Worm (Caenorhabditis elegans) whole organism, young adult: ENCODE data around the gene D1069.3.

ENCODE experiments used
- B0019.2 ChIP-seq: fragments of 200-800 bp; sonication (Bioruptor generic); conservative IDR thresholded peaks from 2 replicates; pipeline ENCODE4 v1.3.6; 2022; ENCODE audit warnings: missing genetic modification reagents, missing genetic modification characterization, missing compliant biosample characterization
- C06A6.2 ChIP-seq: fragments of 200-800 bp; sonication (Bioruptor generic); conservative IDR thresholded peaks from 2 replicates; pipeline ENCODE4 v1.3.6; 2022; ENCODE audit warnings: missing genetic modification characterization, missing compliant biosample characterization
- C17E4.6 ChIP-seq: fragments of 200-800 bp; sonication (Bioruptor generic); IDR thresholded peaks from 2 replicates; pipeline ENCODE4 v1.3.6; 2022; ENCODE audit warnings: missing genetic modification reagents, missing genetic modification characterization, missing compliant biosample characterization
- F10E7.11 ChIP-seq: sonication (generic microtip); optimal IDR thresholded peaks from 2 replicates; lab custom pipeline; 2017; ENCODE audit warnings: mild to moderate bottlenecking, missing genetic modification characterization, moderate library complexity, missing compliant biosample characterization
- F23B12.7 ChIP-seq: sonication (generic microtip); optimal IDR thresholded peaks from 2 replicates; lab custom pipeline; 2017; ENCODE audit warnings: missing genetic modification characterization, mild to moderate bottlenecking, missing compliant biosample characterization, antibody characterized with exemption, moderate library complexity; ENCODE audit not compliant: insufficient read depth
- K11D2.4 ChIP-seq: fragments of 200-800 bp; sonication (Bioruptor generic); IDR thresholded peaks from 2 replicates; pipeline ENCODE4 v1.3.6; 2022; ENCODE audit warnings: missing genetic modification reagents, missing genetic modification characterization, missing compliant biosample characterization
- K12H6.12 ChIP-seq: fragments of 200-800 bp; sonication (Bioruptor generic); optimal IDR thresholded peaks from 2 replicates; lab custom pipeline; 2018; ENCODE audit warnings: mild to moderate bottlenecking, missing genetic modification characterization, missing compliant biosample characterization
- T26A5.8 ChIP-seq: sonication (generic microtip); optimal IDR thresholded peaks from 2 replicates; lab custom pipeline; 2016; ENCODE audit warnings: missing genetic modification characterization, missing compliant biosample characterization
- Y53F4B.3 ChIP-seq: fragments of 200-800 bp; sonication (Bioruptor generic); IDR thresholded peaks from 2 replicates; pipeline ENCODE4 v1.3.6; 2022; ENCODE audit warnings: missing genetic modification reagents, missing genetic modification characterization, missing compliant biosample characterization
- Y53G8AR.9 ChIP-seq: fragments of 200-800 bp; sonication (Bioruptor generic); conservative IDR thresholded peaks from 2 replicates; pipeline ENCODE4 v1.3.6; 2022; ENCODE audit warnings: missing genetic modification reagents, missing genetic modification characterization, missing compliant biosample characterization
- Y79H2A.3 ChIP-seq: fragments of 200-800 bp; sonication (Bioruptor generic); conservative IDR thresholded peaks from 2 replicates; pipeline ENCODE4 v1.3.6; 2022; ENCODE audit warnings: missing genetic modification reagents, missing genetic modification characterization, missing compliant biosample characterization
- attf-3 ChIP-seq: fragments of 200-800 bp; sonication (Bioruptor generic); conservative IDR thresholded peaks from 2 replicates; pipeline ENCODE4 v1.3.6; 2022; ENCODE audit warnings: missing genetic modification reagents, missing genetic modification characterization, missing compliant biosample characterization
- attf-6 ChIP-seq: fragments of 200-800 bp; sonication (Bioruptor generic); IDR thresholded peaks from 2 replicates; pipeline ENCODE4 v1.3.6; 2022; ENCODE audit warnings: missing genetic modification reagents, missing genetic modification characterization, missing compliant biosample characterization
- bed-2 ChIP-seq: fragments of 200-800 bp; sonication (Bioruptor generic); IDR thresholded peaks from 2 replicates; pipeline ENCODE4 v1.3.6; 2022; ENCODE audit warnings: missing genetic modification reagents, missing genetic modification characterization, missing compliant biosample characterization
- cebp-1 ChIP-seq, 2 experiments: fragments of 200-800 bp in 1 of 2; sonication (Bioruptor generic) in 1 of 2; sonication (generic microtip) in 1 of 2; IDR thresholded peaks in 1 of 2; optimal IDR thresholded peaks in 1 of 2; 2 replicates each; pipeline versions ENCODE4 v1.3.6 to Lab custom; 2017 to 2022; ENCODE audit warnings: missing compliant biosample characterization in 2 of 2, missing genetic modification characterization in 2 of 2, mild to moderate bottlenecking in 1 of 2, missing genetic modification reagents in 1 of 2, moderate library complexity in 1 of 2
- ceh-91 ChIP-seq: fragments of 200-800 bp; sonication (Bioruptor generic); IDR thresholded peaks from 2 replicates; pipeline ENCODE4 v1.3.6; 2022; ENCODE audit warnings: missing genetic modification reagents, missing genetic modification characterization, missing compliant biosample characterization
- dox-1 ChIP-seq: fragments of 200-800 bp; sonication (Bioruptor generic); IDR thresholded peaks from 2 replicates; pipeline ENCODE4 v1.3.6; 2022; ENCODE audit warnings: missing genetic modification reagents, missing genetic modification characterization, missing compliant biosample characterization
- dpl-1 ChIP-seq: fragments of 150-350 bp; optimal IDR thresholded peaks from 2 replicates; lab custom pipeline; 2014; ENCODE audit warnings: missing biosample characterization, missing genetic modification reagents, missing genetic modification characterization
- ekl-4 ChIP-seq: fragments of 200-800 bp; sonication (Bioruptor generic); IDR thresholded peaks from 2 replicates; pipeline ENCODE4 v1.3.6; 2022; ENCODE audit warnings: missing genetic modification reagents, missing genetic modification characterization, missing compliant biosample characterization
- ets-4 ChIP-seq: fragments of 200-800 bp; sonication (Bioruptor generic); optimal IDR thresholded peaks from 2 replicates; lab custom pipeline; 2018; ENCODE audit warnings: mild to moderate bottlenecking, missing genetic modification characterization, missing compliant biosample characterization
- him-1 ChIP-seq: sonication (generic microtip); optimal IDR thresholded peaks from 2 replicates; lab custom pipeline; 2016; ENCODE audit warnings: missing genotype, missing genetic modification reagents, missing genetic modification characterization, missing compliant biosample characterization
- hlh-26 ChIP-seq: fragments of 200-800 bp; sonication (Bioruptor generic); conservative IDR thresholded peaks from 2 replicates; pipeline ENCODE4 v1.3.6; 2022; ENCODE audit warnings: missing genetic modification reagents, missing genetic modification characterization, missing compliant biosample characterization
- hrde-1 ChIP-seq: sonication (generic microtip); optimal IDR thresholded peaks from 2 replicates; lab custom pipeline; 2016; ENCODE audit warnings: missing genetic modification characterization, mild to moderate bottlenecking, missing compliant biosample characterization, moderate library complexity, missing genotype, missing genetic modification reagents, borderline replicate concordance
- hsf-1 ChIP-seq: fragments of 200-800 bp; sonication (Bioruptor generic); IDR thresholded peaks from 2 replicates; pipeline ENCODE4 v1.3.6; 2022; ENCODE audit warnings: missing genetic modification reagents, missing genetic modification characterization, missing compliant biosample characterization
- let-526 ChIP-seq: fragments of 200-800 bp; sonication (Bioruptor generic); IDR thresholded peaks from 2 replicates; pipeline ENCODE4 v1.3.6; 2022; ENCODE audit warnings: missing genetic modification reagents, missing genetic modification characterization, missing compliant biosample characterization
- lir-1 ChIP-seq: fragments of 200-800 bp; sonication (Bioruptor generic); conservative IDR thresholded peaks from 2 replicates; pipeline ENCODE4 v1.3.6; 2022; ENCODE audit warnings: missing genetic modification reagents, missing genetic modification characterization, missing compliant biosample characterization
- madf-3 ChIP-seq: fragments of 200-800 bp; sonication (Bioruptor generic); IDR thresholded peaks from 2 replicates; pipeline ENCODE4 v1.3.6; 2022; ENCODE audit warnings: missing genetic modification reagents, missing genetic modification characterization, missing compliant biosample characterization
- mcd-1 ChIP-seq: fragments of 200-800 bp; sonication (Bioruptor generic); IDR thresholded peaks from 2 replicates; pipeline ENCODE4 v1.3.6; 2022; ENCODE audit warnings: missing genetic modification reagents, missing genetic modification characterization, missing compliant biosample characterization
- mes-4 ChIP-seq: sonication (generic microtip); optimal IDR thresholded peaks from 2 replicates; lab custom pipeline; 2016; ENCODE audit warnings: missing genotype, missing genetic modification characterization, missing compliant biosample characterization
- mxl-1 ChIP-seq: sonication (generic microtip); optimal IDR thresholded peaks from 2 replicates; lab custom pipeline; 2016; ENCODE audit warnings: missing genetic modification characterization, missing compliant biosample characterization
- nfyb-1 ChIP-seq: fragments of 200-800 bp; sonication (Bioruptor generic); IDR thresholded peaks from 2 replicates; pipeline ENCODE4 v1.3.6; 2022; ENCODE audit warnings: missing genetic modification reagents, missing genetic modification characterization, missing compliant biosample characterization
- nhr-179 ChIP-seq: sonication (generic microtip); optimal IDR thresholded peaks from 2 replicates; lab custom pipeline; 2016; ENCODE audit warnings: mild to moderate bottlenecking, missing genetic modification characterization, missing compliant biosample characterization
- nhr-90 ChIP-seq: sonication (generic microtip); optimal IDR thresholded peaks from 2 replicates; lab custom pipeline; 2016; ENCODE audit warnings: missing genotype, mild to moderate bottlenecking, missing genetic modification characterization, missing compliant biosample characterization
- rcor-1 ChIP-seq: fragments of 200-800 bp; sonication (Bioruptor generic); IDR thresholded peaks from 2 replicates; pipeline ENCODE4 v1.3.6; 2022; ENCODE audit warnings: missing genetic modification reagents, missing genetic modification characterization, missing compliant biosample characterization
- rpc-1 ChIP-seq, 2 experiments: fragments of 150-350 bp in 1 of 2; sonication (generic microtip) in 1 of 2; optimal IDR thresholded peaks; 2 replicates each; lab custom pipeline; 2014 to 2018; ENCODE audit warnings: missing biosample characterization in 1 of 2, missing genetic modification characterization in 1 of 2, missing genetic modification reagents in 1 of 2, missing genotype in 1 of 2
- snpc-1.1 ChIP-seq: sonication (generic microtip); optimal IDR thresholded peaks from 2 replicates; lab custom pipeline; 2017; ENCODE audit warnings: missing genetic modification characterization, mild to moderate bottlenecking, missing compliant biosample characterization, antibody characterized with exemption, moderate library complexity, missing genotype, missing genetic modification reagents; ENCODE audit not compliant: insufficient read depth
- tbx-9 ChIP-seq: sonication (generic microtip); optimal IDR thresholded peaks from 2 replicates; lab custom pipeline; 2016; ENCODE audit warnings: borderline replicate concordance, missing genetic modification characterization, inconsistent platforms, missing compliant biosample characterization
- xnd-1 ChIP-seq: sonication (generic microtip); optimal IDR thresholded peaks from 2 replicates; lab custom pipeline; 2016; ENCODE audit warnings: missing genotype, missing genetic modification reagents, missing genetic modification characterization, missing compliant biosample characterization
- zfh-2 ChIP-seq: fragments of 200-800 bp; sonication (Bioruptor generic); conservative IDR thresholded peaks from 2 replicates; pipeline ENCODE4 v1.3.6; 2022; ENCODE audit warnings: missing genetic modification reagents, missing genetic modification characterization, missing compliant biosample characterization

Gene D1069.3

DNA sequence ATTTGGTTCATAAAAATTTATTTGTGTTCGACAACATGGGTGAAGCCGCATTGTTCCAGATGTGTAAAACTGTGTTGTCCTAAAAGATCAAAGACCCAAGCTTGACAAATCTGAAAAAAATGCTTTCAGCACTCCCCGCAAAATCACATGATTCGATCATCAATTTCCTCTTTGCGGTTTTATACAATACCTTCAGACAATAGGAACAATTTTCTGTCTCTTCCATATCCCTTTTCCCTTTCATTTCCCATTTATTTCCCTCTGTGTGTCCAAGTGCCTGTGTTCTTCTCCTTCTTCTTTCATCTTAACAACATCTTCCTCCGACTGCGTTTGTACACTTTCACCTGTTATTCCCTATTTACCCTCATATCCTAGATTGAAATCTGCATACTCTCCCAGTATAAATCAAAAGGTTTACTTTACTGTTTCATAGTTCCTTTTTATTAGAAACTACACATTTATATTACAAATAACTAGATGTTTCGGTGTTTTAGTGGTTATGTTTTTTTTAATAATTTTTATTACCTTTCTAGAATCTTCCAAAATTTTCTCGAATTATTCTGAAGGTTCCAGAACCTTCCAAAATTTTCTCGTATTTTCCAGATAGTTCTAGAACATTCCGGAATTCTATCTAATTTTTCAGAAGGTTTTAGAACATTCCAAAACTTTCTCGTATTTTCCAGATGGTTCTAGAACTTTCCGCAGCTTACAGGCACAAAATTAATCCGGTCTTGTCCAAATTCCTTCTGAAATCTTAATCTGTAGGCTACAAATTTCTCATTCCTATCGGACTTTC lies 46.5 kb downstream of the D1069.3 start, which contains the start of gene K01A2.5:
TSS of gene K01A2.5 (plus strand) at position 297 of the 796 bp plus-strand sequence.
- TF ChIP-seq tbx-9 (tag; lab: Kevin White, UChicago) (no peak), hrde-1 (tag; lab: Kevin White, UChicago) (no peak), rpc-1 (optimal IDR thresholded peaks at IDR 0.05; lab: Kevin White, UChicago) (peak; percentile 51), rpc-1 (tag; optimal IDR thresholded peaks at IDR 0.05; lab: Kevin White, UChicago) (no peak), hsf-1 (GFP tag; lab: Robert Waterston, UW) (peak; percentile 85), F23B12.7 (tag; lab: Kevin White, UChicago) (no peak), Y53G8AR.9 (no peak), mcd-1 (GFP tag; lab: Robert Waterston, UW) (no peak), dpl-1 (GFP tag; lab: Kevin White, UChicago) (no peak), ceh-91 (GFP tag; lab: Robert Waterston, UW) (no peak), K12H6.12 (no peak), xnd-1 (tag; lab: Kevin White, UChicago) (no peak), nfyb-1 (GFP tag; lab: Robert Waterston, UW) (no peak), cebp-1 (GFP tag; IDR thresholded peaks at IDR 0.05; lab: Robert Waterston, UW) (no peak), cebp-1 (tag; optimal IDR thresholded peaks at IDR 0.05; lab: Kevin White, UChicago) (no peak), nhr-179 (tag; lab: Kevin White, UChicago) (no peak)

- TF ChIP-seq Y79H2A.3 (GFP tag; lab: Robert Waterston, UW) (no peak), mes-4 (tag; lab: Kevin White, UChicago) (no peak), zfh-2 (GFP tag; lab: Robert Waterston, UW) (no peak), xnd-1 (tag; lab: Kevin White, UChicago) (no peak), snpc-1.1 (tag; lab: Kevin White, UChicago) (no peak), rcor-1 (GFP tag; lab: Robert Waterston, UW) (no peak), nhr-179 (tag; lab: Kevin White, UChicago) (no peak), hlh-26 (GFP tag; lab: Robert Waterston, UW) (no peak), attf-6 (GFP tag; lab: Robert Waterston, UW) (no peak), nfyb-1 (GFP tag; lab: Robert Waterston, UW) (no peak)
Observed at ce11 chrII:299684-300083, 48.0 kb downstream of the D1069.3 start, which contains the start of gene K01A2.6. Gene K01A2.6, plus strand, starts transcription at chrII:299984.

DNA sequence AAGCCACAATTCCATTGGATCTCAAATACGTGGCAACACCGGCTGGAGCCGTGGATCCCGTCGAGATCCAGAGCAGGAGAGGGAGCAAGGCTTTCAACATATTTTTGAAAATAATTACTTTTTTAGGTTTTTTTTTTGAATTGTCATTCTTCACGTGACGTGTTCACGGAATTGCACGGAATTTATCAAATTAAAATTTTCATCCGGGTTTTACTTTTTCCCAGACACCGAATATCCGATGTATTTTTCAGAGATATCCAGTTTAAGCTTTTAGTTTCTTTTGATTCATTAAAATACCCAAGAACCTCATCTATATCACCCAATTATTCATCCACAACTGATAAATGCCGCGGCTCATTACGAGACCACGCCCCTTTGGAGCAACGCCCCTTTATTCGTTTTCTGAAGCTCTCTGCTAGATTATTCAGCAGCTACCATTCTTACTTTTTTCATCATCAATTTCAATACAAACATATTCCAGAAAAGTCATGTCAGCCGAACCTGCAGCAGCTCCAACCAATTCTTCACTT lies 50.7 kb downstream of the D1069.3 start, which contains the start of the genes clec-117 and B0432.1:
TSS of gene clec-117 (minus strand) at position 101 of the 530 bp plus-strand sequence.
TSS of gene B0432.1 (plus strand) at position 480 of the 530 bp plus-strand sequence.
- no peak for TF ChIP-seq C17E4.6 (GFP tag; lab: Robert Waterston, UW)
- no peak for TF ChIP-seq ekl-4 (GFP tag; lab: Robert Waterston, UW)
- no peak for TF ChIP-seq T26A5.8 (tag; lab: Kevin White, UChicago)
- TF ChIP-seq, all 124 proteins: peak for 0

DNA sequence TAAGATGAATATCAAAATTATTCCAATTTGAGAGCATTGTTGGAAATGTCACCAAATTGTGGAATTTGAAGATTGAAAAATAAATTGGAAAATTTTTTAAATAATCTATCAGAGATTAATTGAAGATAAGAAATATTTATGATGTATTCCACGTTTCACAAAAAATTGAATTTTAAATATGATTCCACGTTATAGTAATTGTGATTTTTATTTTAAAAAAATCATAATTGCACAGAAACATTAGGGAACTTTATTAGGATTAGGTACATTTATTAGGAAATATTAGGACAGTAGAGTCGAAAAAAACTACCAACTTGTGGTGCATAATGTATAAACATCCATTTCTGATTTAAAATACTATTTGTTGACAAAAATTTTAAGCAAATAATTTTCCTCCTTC lies 53.1 kb downstream of the D1069.3 start, which contains the start of gene B0432.11:
TSS of gene B0432.11 (minus strand) at position 101 of the 400 bp plus-strand sequence.
- TF ChIP-seq bed-2 (GFP tag; lab: Robert Waterston, UW) (no peak), hrde-1 (tag; lab: Kevin White, UChicago) (no peak), him-1 (no peak), K11D2.4 (GFP tag; lab: Robert Waterston, UW) (no peak), C06A6.2 (GFP tag; lab: Robert Waterston, UW) (no peak), madf-3 (GFP tag; lab: Robert Waterston, UW) (no peak), nhr-90 (no peak), mxl-1 (tag; lab: Kevin White, UChicago) (no peak), K12H6.12 (no peak), lir-1 (GFP tag; lab: Robert Waterston, UW) (no peak), nhr-179 (tag; lab: Kevin White, UChicago) (no peak), let-526 (GFP tag; lab: Robert Waterston, UW) (no peak), ets-4 (GFP tag; lab: Kevin White, UChicago) (no peak), attf-3 (GFP tag; lab: Robert Waterston, UW) (no peak), Y53F4B.3 (GFP tag; lab: Robert Waterston, UW) (no peak), B0019.2 (GFP tag; lab: Robert Waterston, UW) (no peak), dox-1 (no peak), F10E7.11 (no peak)
